Worm (Caenorhabditis elegans): Measurements from ENCODE around the gene ZK1307.4.

- no peak for TF ChIP-seq ama-1 (optimal IDR thresholded peaks at IDR 0.05)
- no peak for TF ChIP-seq F13C5.2 (tag; optimal IDR thresholded peaks at IDR 0.05)
- TF ChIP-seq pes-1 (GFP tag; IDR thresholded peaks at IDR 0.05), result no peak
- TF ChIP-seq ceh-36 (tag; optimal IDR thresholded peaks at IDR 0.05), result no peak
- no peak for TF ChIP-seq ceh-13 (GFP tag; optimal IDR thresholded peaks at IDR 0.05)
- TF ChIP-seq flt-1 (GFP tag; IDR thresholded peaks at IDR 0.05), result no peak
- no peak for TF ChIP-seq scrt-1 (GFP tag; IDR thresholded peaks at IDR 0.05)
- TF ChIP-seq aly-1 (tag; optimal IDR thresholded peaks at IDR 0.05), result no peak
- no peak for TF ChIP-seq B0310.2 (tag; optimal IDR thresholded peaks at IDR 0.05)
- no peak for TF ChIP-seq hmbx-1 (tag; optimal IDR thresholded peaks at IDR 0.05)
Observed at ce11 chrII:9611347-9611923, 40.2 kb downstream of the ZK1307.4 start, which contains the start of the genes T15H9.5 and T15H9.4.
